Worm (Caenorhabditis elegans): ENCODE data around the gene old-1.

The old-1 gene

DNA sequence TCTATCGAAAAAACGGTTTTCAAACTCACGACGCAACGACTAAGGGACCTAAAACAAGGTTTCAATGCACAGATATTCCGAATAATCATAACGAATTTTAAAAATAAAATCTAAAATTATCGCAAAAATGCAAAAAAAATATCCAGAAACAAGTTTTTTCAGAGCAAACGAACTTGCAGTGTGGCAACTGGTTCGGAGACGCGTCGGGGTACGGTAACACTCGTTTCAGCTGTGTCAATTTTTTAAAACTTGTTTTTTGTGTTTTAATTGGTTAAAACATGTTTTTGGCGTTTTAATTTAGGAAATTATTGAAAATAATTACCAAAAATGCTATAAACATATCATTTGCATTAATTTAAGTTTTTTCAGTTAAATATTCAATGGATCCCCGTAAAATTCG is 23.9 kb upstream of the old-1 start, which contains the start of gene C08H9.16:
TSS of gene C08H9.16 (plus strand) at position 370 of the 400 bp plus-strand sequence.
- peak; percentile 36 for TF ChIP-seq mep-1 (tag; optimal IDR thresholded peaks at IDR 0.05)
- TF ChIP-seq lin-32 (GFP tag; optimal IDR thresholded peaks at IDR 0.05): no peak
- TF ChIP-seq hlh-1 (tag; optimal IDR thresholded peaks at IDR 0.05): peak; percentile 59
- no peak for TF ChIP-seq ces-1 (GFP tag; optimal IDR thresholded peaks at IDR 0.05)
- peak; percentile 11 for TF ChIP-seq lin-13 (tag; optimal IDR thresholded peaks at IDR 0.05)
- peak; percentile 95 for TF ChIP-seq lsy-2 (tag; optimal IDR thresholded peaks at IDR 0.05)

DNA sequence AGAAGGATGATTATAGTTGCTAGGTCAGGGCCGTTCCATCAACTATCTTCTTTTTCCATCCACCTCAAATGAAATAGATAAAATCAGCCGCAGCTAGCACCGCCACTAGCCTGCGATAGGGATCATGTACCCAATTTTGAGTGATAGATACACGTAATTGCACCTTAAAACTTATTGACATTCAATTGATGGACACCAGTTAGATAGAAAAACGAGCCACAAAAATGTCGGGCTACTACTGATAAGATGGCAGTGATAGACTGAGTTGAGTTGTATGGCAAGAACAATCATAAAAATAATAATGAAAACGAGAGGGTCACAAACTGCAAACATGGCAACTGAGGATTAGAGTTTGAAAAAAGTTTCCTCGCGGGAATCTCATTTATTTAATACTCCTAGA is 23.3 kb upstream of the old-1 start:
- TF ChIP-seq bed-3 (GFP tag; optimal IDR thresholded peaks at IDR 0.05) (no peak), nhr-2 (tag; optimal IDR thresholded peaks at IDR 0.05) (peak; percentile 4), ham-2 (GFP tag; optimal IDR thresholded peaks at IDR 0.05) (peak; percentile 76), elt-1 (tag; optimal IDR thresholded peaks at IDR 0.05; ENCODE audit: borderline replicate concordance, insufficient read depth) (peak; percentile 96), unc-62 (GFP tag; optimal IDR thresholded peaks at IDR 0.05) (peak; percentile 42), ztf-11 (tag; optimal IDR thresholded peaks at IDR 0.05) (no peak), drap-1 (GFP tag; optimal IDR thresholded peaks at IDR 0.05) (no peak), lin-13 (tag; optimal IDR thresholded peaks at IDR 0.05) (no peak), lsy-2 (tag; optimal IDR thresholded peaks at IDR 0.05) (no peak), M03D4.4 (tag; optimal IDR thresholded peaks at IDR 0.05) (no peak), nhr-76 (tag; optimal IDR thresholded peaks at IDR 0.05) (no peak), ceh-83 (GFP tag; optimal IDR thresholded peaks at IDR 0.05) (no peak), cnd-1 (tag; optimal IDR thresholded peaks at IDR 0.05) (no peak), ces-1 (GFP tag; optimal IDR thresholded peaks at IDR 0.05) (no peak), unc-120 (tag; optimal IDR thresholded peaks at IDR 0.05; ENCODE audit: poor library complexity, severe bottlenecking) (no peak)

ce11 chrII:9891031-9891689 is 22.6 kb upstream of the old-1 start, which contains the start of gene vgln-1:
TSS of gene vgln-1 (minus strand) at chrII:9891081.
- no peak for TF ChIP-seq nhr-76 (tag; optimal IDR thresholded peaks at IDR 0.05)
- peak; percentile 7 for TF ChIP-seq sptf-1 (tag; optimal IDR thresholded peaks at IDR 0.05)
- no peak for TF ChIP-seq nhr-237 (tag; optimal IDR thresholded peaks at IDR 0.05)
- TF ChIP-seq drap-1 (GFP tag; optimal IDR thresholded peaks at IDR 0.05): no peak
- TF ChIP-seq sem-2 (GFP tag; optimal IDR thresholded peaks at IDR 0.05): no peak
- no peak for TF ChIP-seq tbx-8 (GFP tag; optimal IDR thresholded peaks at IDR 0.05)
- no peak for TF ChIP-seq lin-32 (GFP tag; optimal IDR thresholded peaks at IDR 0.05)
- no peak for TF ChIP-seq bed-3 (GFP tag; optimal IDR thresholded peaks at IDR 0.05)
- no peak for TF ChIP-seq hlh-1 (tag; optimal IDR thresholded peaks at IDR 0.05)
- TF ChIP-seq blmp-1 (tag; optimal IDR thresholded peaks at IDR 0.05): no peak
- peak; percentile 20 for TF ChIP-seq pha-4 (tag; optimal IDR thresholded peaks at IDR 0.05)
- TF ChIP-seq elt-1 (tag; optimal IDR thresholded peaks at IDR 0.05; ENCODE audit: borderline replicate concordance, insufficient read depth): no peak
- TF ChIP-seq snpc-4 (tag; optimal IDR thresholded peaks at IDR 0.05): no peak
- TF ChIP-seq nhr-12 (tag; optimal IDR thresholded peaks at IDR 0.05): no peak
- TF ChIP-seq unc-39 (tag; optimal IDR thresholded peaks at IDR 0.05): no peak
- TF ChIP-seq ham-2 (GFP tag; optimal IDR thresholded peaks at IDR 0.05): no peak
- no peak for TF ChIP-seq elt-3 (tag; optimal IDR thresholded peaks at IDR 0.05)

- no peak for TF ChIP-seq unc-39 (tag; optimal IDR thresholded peaks at IDR 0.05)
- TF ChIP-seq mab-5 (tag; optimal IDR thresholded peaks at IDR 0.05): no peak
- no peak for TF ChIP-seq lin-32 (GFP tag; optimal IDR thresholded peaks at IDR 0.05)
- no peak for TF ChIP-seq unc-120 (tag; optimal IDR thresholded peaks at IDR 0.05; ENCODE audit: poor library complexity, severe bottlenecking)
- TF ChIP-seq drap-1 (GFP tag; optimal IDR thresholded peaks at IDR 0.05): no peak
- no peak for TF ChIP-seq lsy-2 (tag; optimal IDR thresholded peaks at IDR 0.05)
- no peak for TF ChIP-seq ceh-39 (tag; optimal IDR thresholded peaks at IDR 0.05)
- TF ChIP-seq mls-2 (tag; optimal IDR thresholded peaks at IDR 0.05): no peak
- TF ChIP-seq bed-3 (GFP tag; optimal IDR thresholded peaks at IDR 0.05): no peak
- no peak for TF ChIP-seq tbx-8 (GFP tag; optimal IDR thresholded peaks at IDR 0.05)
- TF ChIP-seq mep-1 (tag; optimal IDR thresholded peaks at IDR 0.05): no peak
These were observed 20.0 kb upstream of the old-1 start for ce11 chrII:9888549-9888948.

ce11 chrII:9886216-9886615 is 17.7 kb upstream of the old-1 start, which contains the start of gene algn-8:
TSS of gene algn-8 (minus strand) at chrII:9886442.
- TF ChIP-seq unc-39 (tag; optimal IDR thresholded peaks at IDR 0.05) (no peak), tbx-8 (GFP tag; optimal IDR thresholded peaks at IDR 0.05) (no peak), pha-4 (tag; optimal IDR thresholded peaks at IDR 0.05) (no peak), mep-1 (tag; optimal IDR thresholded peaks at IDR 0.05) (no peak), ceh-43 (GFP tag; optimal IDR thresholded peaks at IDR 0.05) (no peak), zip-8 (tag; optimal IDR thresholded peaks at IDR 0.05) (no peak), elt-1 (tag; optimal IDR thresholded peaks at IDR 0.05; ENCODE audit: borderline replicate concordance, insufficient read depth) (no peak), sptf-1 (tag; optimal IDR thresholded peaks at IDR 0.05) (no peak), blmp-1 (tag; optimal IDR thresholded peaks at IDR 0.05) (no peak), cnd-1 (tag; optimal IDR thresholded peaks at IDR 0.05) (no peak), ham-2 (GFP tag; optimal IDR thresholded peaks at IDR 0.05) (no peak), nhr-76 (tag; optimal IDR thresholded peaks at IDR 0.05) (no peak), snpc-4 (tag; optimal IDR thresholded peaks at IDR 0.05) (no peak)
